Worm (Caenorhabditis elegans) whole organism, L1 larva: ENCODE data around the gene nhr-90.

Source experiments
- ces-1 ChIP-seq: fragments of 150-350 bp; optimal IDR thresholded peaks from 2 replicates; lab custom pipeline; 2014; ENCODE audit warnings: missing biosample characterization, missing genetic modification reagents, missing genetic modification characterization
- lin-15B ChIP-seq: fragments of 150-350 bp; sonication (generic microtip); optimal IDR thresholded peaks from 3 replicates; lab custom pipeline; 2014; ENCODE audit warnings: missing biosample characterization, missing genetic modification characterization
- nhr-12 ChIP-seq: sonication (generic microtip); optimal IDR thresholded peaks from 2 replicates; lab custom pipeline; 2017; ENCODE audit warnings: missing biosample characterization, missing genetic modification characterization
- nhr-76 ChIP-seq: sonication (generic microtip); optimal IDR thresholded peaks from 2 replicates; lab custom pipeline; 2017; ENCODE audit warnings: missing biosample characterization, missing genetic modification characterization
- nhr-77 ChIP-seq: fragments of 150-350 bp; optimal IDR thresholded peaks from 2 replicates; lab custom pipeline; 2014; ENCODE audit warnings: missing biosample characterization, missing genetic modification characterization
- pag-3 ChIP-seq: sonication (generic microtip); optimal IDR thresholded peaks from 2 replicates; lab custom pipeline; 2017; ENCODE audit warnings: missing genetic modification characterization, mild to moderate bottlenecking, missing compliant biosample characterization, antibody characterized with exemption, borderline replicate concordance; ENCODE audit not compliant: insufficient read depth
- snpc-4 ChIP-seq: fragments of 150-350 bp; optimal IDR thresholded peaks from 2 replicates; lab custom pipeline; 2014; ENCODE audit warnings: missing biosample characterization, missing genetic modification characterization
- snu-23 ChIP-seq: sonication (generic microtip); optimal IDR thresholded peaks from 2 replicates; lab custom pipeline; 2016; ENCODE audit warnings: missing genetic modification characterization, missing compliant biosample characterization

ce11 chrV:576918-577317 is 33.4 kb upstream of the nhr-90 start:
- TF ChIP-seq nhr-77 (tag; lab: Kevin White, UChicago) (no peak), nhr-12 (tag; lab: Kevin White, UChicago) (no peak), snpc-4 (tag; lab: Kevin White, UChicago) (no peak), ces-1 (GFP tag; lab: Kevin White, UChicago) (no peak), nhr-76 (tag; lab: Kevin White, UChicago) (no peak), pag-3 (tag; lab: Kevin White, UChicago) (no peak), lin-15B (tag; lab: Kevin White, UChicago) (no peak), snu-23 (GFP tag; lab: Kevin White, UChicago) (no peak)
